Fruit fly (Drosophila melanogaster): Measurements from ENCODE around the gene Brd.

The Brd gene

DNA sequence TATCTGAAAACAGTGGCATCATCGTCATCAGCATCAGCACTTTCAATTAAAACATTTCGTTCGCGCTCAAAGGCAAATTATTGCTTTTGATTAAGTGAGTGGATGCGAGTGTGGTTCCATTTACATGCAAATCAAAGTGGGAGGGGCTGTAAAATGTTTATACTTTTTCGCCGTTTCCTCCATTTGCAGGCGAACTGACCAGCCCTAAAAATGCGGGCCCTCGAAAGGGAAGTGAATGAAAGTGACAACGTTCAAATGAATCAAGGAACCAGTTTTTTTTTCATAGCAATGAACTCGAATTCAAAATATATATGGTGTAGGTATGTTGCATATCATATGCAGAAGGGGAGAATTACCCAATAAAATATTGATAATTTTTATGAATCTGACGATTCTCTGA is 38.1 kb downstream of the Brd start:
- no peak for TF ChIP-seq CG8478 (optimal IDR thresholded peaks at IDR 0.05)
- TF ChIP-seq CTCF (optimal IDR thresholded peaks at IDR 0.05): no peak

DNA sequence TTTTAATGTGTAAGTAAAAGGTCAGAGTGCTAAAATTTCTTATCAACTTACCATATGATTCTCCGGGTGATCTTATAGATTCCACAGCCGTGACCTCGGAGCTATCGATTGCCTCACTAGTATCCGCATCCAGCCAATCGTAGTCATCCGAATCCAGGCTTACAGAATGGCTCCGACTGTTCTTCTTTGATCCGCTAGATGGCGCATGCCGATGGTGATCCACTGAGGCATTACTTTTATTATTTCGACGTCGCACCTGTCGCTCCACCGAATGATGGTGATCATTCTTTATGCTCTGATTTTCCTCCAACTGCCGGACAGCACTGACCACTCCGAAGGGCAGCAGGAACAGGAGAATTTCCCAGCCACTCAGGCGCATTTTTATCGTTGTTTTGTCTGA is 38.7 kb downstream of the Brd start:
- TF ChIP-seq CTCF (optimal IDR thresholded peaks at IDR 0.05) (peak; percentile 82 to 88), CG8478 (optimal IDR thresholded peaks at IDR 0.05) (no peak)

DNA sequence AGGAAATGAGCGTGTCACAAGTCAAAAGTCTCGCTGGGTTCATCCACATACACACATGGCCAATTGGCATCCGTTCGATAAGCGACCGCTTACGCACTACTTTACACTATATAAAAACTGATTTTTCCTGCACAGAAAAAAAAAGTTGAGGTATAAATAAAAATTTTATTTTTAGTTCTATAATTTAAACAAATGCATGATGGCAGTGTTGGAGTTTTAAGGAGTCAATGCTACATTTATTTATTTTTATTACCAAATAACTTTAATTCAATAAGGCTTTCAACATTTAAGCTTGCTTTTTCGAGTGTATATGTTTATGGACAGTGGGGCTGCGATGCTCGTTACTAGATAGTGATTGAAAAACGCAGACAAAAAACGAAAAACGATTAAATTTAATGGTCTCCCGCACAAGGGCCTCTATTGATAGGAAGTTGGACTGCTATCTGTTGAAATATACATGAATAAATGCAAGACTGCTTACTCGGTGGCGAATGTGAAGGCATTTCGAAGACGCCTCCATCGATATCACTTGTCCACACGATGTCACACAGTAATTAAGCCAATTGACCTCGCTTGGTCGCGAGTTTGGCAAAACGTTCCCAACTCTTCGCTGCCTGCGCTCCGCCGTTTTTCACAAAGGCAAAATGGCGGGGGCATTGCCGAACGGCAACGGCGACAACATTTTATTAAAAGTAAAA is 39.3 kb downstream of the Brd start:
- TF ChIP-seq CG8478 (optimal IDR thresholded peaks at IDR 0.05): no peak
- no peak for TF ChIP-seq CTCF (optimal IDR thresholded peaks at IDR 0.05)

dm6 chr3L:15013296-15013695 is 40.8 kb downstream of the Brd start:
- no peak for TF ChIP-seq CTCF (optimal IDR thresholded peaks at IDR 0.05)

DNA sequence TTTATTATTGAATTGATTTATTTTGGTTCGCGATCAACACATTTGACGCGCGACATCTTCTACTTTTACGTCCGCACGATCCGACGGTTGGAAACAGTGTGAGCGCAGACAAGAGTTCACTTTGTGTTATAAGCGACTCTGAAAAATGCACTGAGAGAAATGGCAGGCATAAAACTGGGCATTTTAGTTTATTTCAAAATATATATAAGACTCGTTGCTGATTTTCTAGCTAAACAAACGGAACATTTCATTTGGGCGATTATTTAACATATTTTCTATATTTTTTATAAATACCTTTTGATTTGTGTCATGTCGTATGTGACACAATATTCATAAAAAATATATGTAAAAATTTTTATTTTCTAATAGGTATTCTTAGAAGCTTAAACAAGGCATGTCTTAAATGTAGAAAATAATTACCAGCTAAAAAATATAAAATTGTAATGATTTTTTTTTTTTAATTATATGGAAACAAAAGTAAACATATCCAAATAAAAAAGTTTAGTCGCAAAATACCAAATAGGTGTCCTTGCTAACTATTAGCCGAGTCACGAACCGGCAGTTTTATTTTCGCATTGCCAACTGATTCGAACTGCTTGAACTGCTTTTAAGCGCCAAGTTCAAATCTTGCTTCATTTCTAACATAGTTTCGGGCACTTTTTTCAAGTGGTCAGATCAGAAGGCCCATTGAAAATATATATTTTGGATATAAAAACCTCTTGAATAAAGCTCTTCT is 41.7 kb downstream of the Brd start, which contains the start of gene Reck:
Reck (minus strand) TSS at position 106 of the 736 bp plus-strand sequence.
- TF ChIP-seq CG8478 (optimal IDR thresholded peaks at IDR 0.05) (no peak), CTCF (optimal IDR thresholded peaks at IDR 0.05) (peak in 1 of 2 experiments; percentile 73)

dm6 chr3L:15021008-15021407 is 48.5 kb downstream of the Brd start:
- no peak for TF ChIP-seq CG8478 (optimal IDR thresholded peaks at IDR 0.05)
- TF ChIP-seq CTCF (optimal IDR thresholded peaks at IDR 0.05): no peak
